Fruit fly (Drosophila melanogaster) whole organism, wandering third instar larva: Measurements from ENCODE around the gene CG4613.

Experiments
- CG32264 ChIP-seq: fragments of 200-800 bp; sonication (Bioruptor generic); optimal IDR thresholded peaks from 2 replicates; lab custom pipeline; 2016; ENCODE audit warnings: missing biosample characterization, missing genetic modification characterization
- CrebA ChIP-seq: fragments of 200-800 bp; sonication (Bioruptor generic); optimal IDR thresholded peaks from 2 replicates; lab custom pipeline; 2016; ENCODE audit warnings: missing biosample characterization, mild to moderate bottlenecking, missing genetic modification characterization, borderline replicate concordance
- Dfd ChIP-seq: fragments of >200 bp; optimal IDR thresholded peaks from 2 replicates; lab custom pipeline; 2017; ENCODE audit warnings: missing biosample characterization, missing genetic modification characterization
- Dif ChIP-seq: fragments of 200-275, 200-300 bp; sonication (Bioruptor generic); optimal IDR thresholded peaks from 2 replicates; lab custom pipeline; 2018; ENCODE audit warnings: missing biosample characterization, missing genetic modification characterization; ENCODE audit not compliant: partially characterized antibody
- GATAd ChIP-seq: sonication (Bioruptor generic); optimal IDR thresholded peaks from 2 replicates; lab custom pipeline; 2016; ENCODE audit warnings: missing biosample characterization, missing genetic modification characterization
- HLH106 ChIP-seq: fragments of 200-800 bp; optimal IDR thresholded peaks from 3 replicates; lab custom pipeline; 2019; ENCODE audit warnings: missing biosample characterization, mild to moderate bottlenecking, missing genetic modification characterization, moderate library complexity
- Hnf4 ChIP-seq: fragments of 200-800 bp; sonication (Bioruptor generic); optimal IDR thresholded peaks from 2 replicates; lab custom pipeline; 2016; ENCODE audit warnings: missing biosample characterization, mild to moderate bottlenecking, missing genetic modification characterization
- Hr78 ChIP-seq: fragments of >200 bp; optimal IDR thresholded peaks from 2 replicates; lab custom pipeline; 2017; ENCODE audit warnings: missing biosample characterization, missing genetic modification characterization
- Hr83 ChIP-seq: fragments of 200-300 bp; sonication (Bioruptor generic); optimal IDR thresholded peaks from 2 replicates; lab custom pipeline; 2016; ENCODE audit warnings: missing biosample characterization, mild to moderate bottlenecking, missing genetic modification characterization, moderate library complexity; ENCODE audit not compliant: poor library complexity, severe bottlenecking
- Jra ChIP-seq: sonication (Bioruptor generic); optimal IDR thresholded peaks from 2 replicates; lab custom pipeline; 2016; ENCODE audit warnings: missing biosample characterization, missing genetic modification characterization
- Mio ChIP-seq: sonication (Bioruptor generic); optimal IDR thresholded peaks from 2 replicates; lab custom pipeline; 2016; ENCODE audit warnings: missing biosample characterization, missing genetic modification characterization
- Myc ChIP-seq: fragments of >200 bp; optimal IDR thresholded peaks from 2 replicates; lab custom pipeline; 2017
- N ChIP-seq: fragments of >200 bp; optimal IDR thresholded peaks from 2 replicates; lab custom pipeline; 2018; ENCODE audit warnings: missing biosample characterization, missing external identifiers, missing genetic modification characterization
- OdsH ChIP-seq: fragments of 200-800 bp; sonication (Bioruptor generic); optimal IDR thresholded peaks from 2 replicates; lab custom pipeline; 2016; ENCODE audit warnings: missing biosample characterization, mild to moderate bottlenecking, missing genetic modification characterization
- Rel ChIP-seq, 2 experiments: fragments of 200-800 bp; sonication (Bioruptor generic) in 1 of 2; optimal IDR thresholded peaks; 2 replicates in 1 of 2; 3 replicates in 1 of 2; lab custom pipeline; 2016 to 2019; ENCODE audit warnings: mild to moderate bottlenecking in 2 of 2, missing biosample characterization in 2 of 2, missing genetic modification characterization in 2 of 2, moderate library complexity in 1 of 2
- Sp1 ChIP-seq: fragments of 200-800 bp; sonication (Bioruptor generic); optimal IDR thresholded peaks from 3 replicates; lab custom pipeline; 2019; ENCODE audit warnings: missing biosample characterization, mild to moderate bottlenecking, missing genetic modification characterization, moderate library complexity
- Vsx2 ChIP-seq: fragments of 200-300, 225-300 bp; sonication (Bioruptor generic); optimal IDR thresholded peaks from 2 replicates; lab custom pipeline; 2018; ENCODE audit warnings: missing biosample characterization, missing genetic modification characterization; ENCODE audit not compliant: partially characterized antibody
- br ChIP-seq: fragments of 200-800 bp; sonication (Bioruptor generic); optimal IDR thresholded peaks from 2 replicates; lab custom pipeline; 2016; ENCODE audit warnings: missing biosample characterization, missing genetic modification characterization
- brk ChIP-seq: fragments of 200-800 bp; sonication (Bioruptor generic); optimal IDR thresholded peaks from 2 replicates; lab custom pipeline; 2016; ENCODE audit warnings: missing biosample characterization, mild to moderate bottlenecking, missing genetic modification characterization
- dl ChIP-seq, 2 experiments: fragments of 175-275, 200-275 bp in 1 of 2; fragments of 200-275 bp in 1 of 2; sonication (Bioruptor generic); optimal IDR thresholded peaks; lab custom pipeline; 2018; ENCODE audit warnings: mild to moderate bottlenecking in 2 of 2, missing biosample characterization in 2 of 2, missing genetic modification characterization in 2 of 2, moderate library complexity in 2 of 2; ENCODE audit not compliant: partially characterized antibody in 2 of 2, insufficient read depth in 1 of 2
- dmrt93B ChIP-seq: fragments of 200-800 bp; sonication (Bioruptor generic); optimal IDR thresholded peaks from 2 replicates; lab custom pipeline; 2018; ENCODE audit warnings: missing biosample characterization, mild to moderate bottlenecking, missing genetic modification characterization
- dsf ChIP-seq: sonication (Bioruptor generic); optimal IDR thresholded peaks from 2 replicates; lab custom pipeline; 2016; ENCODE audit warnings: missing biosample characterization, missing genetic modification characterization, borderline replicate concordance
- ey ChIP-seq: fragments of 200-800 bp; sonication (Bioruptor generic); optimal IDR thresholded peaks from 2 replicates; lab custom pipeline; 2016; ENCODE audit warnings: missing biosample characterization, missing genetic modification characterization
- foxo ChIP-seq, 2 experiments: fragments of 200-800 bp; sonication (Bioruptor generic); optimal IDR thresholded peaks; 2 replicates in 1 of 2; 3 replicates in 1 of 2; lab custom pipeline; 2016 to 2017; ENCODE audit warnings: missing biosample characterization in 2 of 2, missing genetic modification characterization in 2 of 2
- fru ChIP-seq: fragments of 200-800 bp; sonication (Bioruptor generic); optimal IDR thresholded peaks from 3 replicates; lab custom pipeline; 2016; ENCODE audit warnings: missing biosample characterization, mild to moderate bottlenecking, missing genetic modification characterization
- h ChIP-seq: fragments of 200-800 bp; sonication (Bioruptor generic); optimal IDR thresholded peaks from 3 replicates; lab custom pipeline; 2016; ENCODE audit warnings: missing biosample characterization, mild to moderate bottlenecking, missing genetic modification characterization
- jim ChIP-seq: fragments of 175-275, 200-325 bp; sonication (Bioruptor generic); optimal IDR thresholded peaks from 2 replicates; lab custom pipeline; 2016; ENCODE audit warnings: missing biosample characterization, mild to moderate bottlenecking, missing genetic modification characterization
- pan ChIP-seq: fragments of >200 bp; optimal IDR thresholded peaks from 2 replicates; lab custom pipeline; 2017
- psq ChIP-seq: fragments of 200-800 bp; sonication (Bioruptor generic); optimal IDR thresholded peaks from 3 replicates; lab custom pipeline; 2017; ENCODE audit warnings: missing biosample characterization, mild to moderate bottlenecking, missing genetic modification characterization, moderate library complexity
- rgr ChIP-seq: fragments of 200-800 bp; sonication (Bioruptor generic); optimal IDR thresholded peaks from 3 replicates; lab custom pipeline; 2016; ENCODE audit warnings: missing biosample characterization, mild to moderate bottlenecking, missing genetic modification characterization
- sage ChIP-seq: fragments of 200-800 bp; sonication (Bioruptor generic); optimal IDR thresholded peaks from 2 replicates; lab custom pipeline; 2016; ENCODE audit warnings: missing biosample characterization, mild to moderate bottlenecking, missing genetic modification characterization
- sv ChIP-seq: fragments of 200-800 bp; sonication (Bioruptor generic); optimal IDR thresholded peaks from 3 replicates; lab custom pipeline; 2016; ENCODE audit warnings: missing biosample characterization, missing genetic modification characterization
- tai ChIP-seq: sonication (Bioruptor generic); optimal IDR thresholded peaks from 2 replicates; lab custom pipeline; 2016; ENCODE audit warnings: missing biosample characterization, missing genetic modification characterization
- usp ChIP-seq: fragments of >200 bp; optimal IDR thresholded peaks from 2 replicates; lab custom pipeline; 2017; ENCODE audit warnings: missing biosample characterization, missing genetic modification characterization
- woc ChIP-seq: sonication (Bioruptor generic); optimal IDR thresholded peaks from 2 replicates; lab custom pipeline; 2016; ENCODE audit warnings: missing biosample characterization, mild to moderate bottlenecking, missing genetic modification characterization

Gene CG4613

DNA sequence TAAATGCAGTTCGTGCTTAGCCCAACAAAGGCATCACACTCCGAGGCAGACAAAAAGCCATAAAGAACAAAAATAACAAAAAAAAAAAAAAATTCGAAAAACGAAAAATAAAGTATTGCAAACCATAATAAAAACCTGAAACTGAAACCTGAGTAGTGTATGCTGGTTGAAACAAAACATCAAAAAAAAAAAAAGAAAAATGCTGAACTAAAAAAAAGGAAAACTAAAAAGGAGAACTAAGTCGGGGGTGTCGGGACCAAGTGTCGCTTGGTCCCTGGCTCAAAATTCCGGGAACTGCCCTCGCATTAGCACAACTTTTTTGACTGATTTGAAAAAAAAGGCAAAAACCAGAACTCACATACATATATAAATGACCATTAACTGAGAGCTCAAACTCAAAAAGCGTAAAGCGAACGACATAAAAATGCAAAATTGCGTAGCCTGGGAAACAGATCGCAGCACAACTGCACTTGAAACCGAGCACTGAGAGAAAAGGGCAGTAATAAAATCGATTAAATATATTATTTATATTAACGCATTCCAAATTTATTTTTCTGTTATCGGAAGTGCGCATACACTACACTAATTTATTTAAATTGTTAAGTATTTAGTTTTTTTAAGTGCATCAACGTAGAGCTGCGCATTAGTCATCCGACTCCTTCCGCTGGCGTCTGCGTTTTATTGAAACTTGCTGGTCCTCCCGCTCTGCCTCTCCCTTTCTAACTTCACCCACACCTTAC lies 34.7 kb downstream of the CG4613 start (continued):
- TF ChIP-seq GATAd (GFP tag; lab: Kevin White, UChicago) (no peak), Myc (lab: Kevin White, UChicago) (no peak), Hr78 (no peak), tai (no peak), usp (no peak), h (peak; percentile 81), Jra (GFP tag; lab: Kevin White, UChicago) (peak; percentile 46), psq (GFP tag; lab: Kevin White, UChicago) (peak; percentile 70), Dif (GFP tag; lab: Kevin White, UChicago) (no peak), dmrt93B (GFP tag; lab: Kevin White, UChicago) (peak; percentile 36), Hnf4 (GFP tag; lab: Kevin White, UChicago) (peak; percentile 78), Hr83 (GFP tag; lab: Kevin White, UChicago) (peak; percentile 45)

DNA sequence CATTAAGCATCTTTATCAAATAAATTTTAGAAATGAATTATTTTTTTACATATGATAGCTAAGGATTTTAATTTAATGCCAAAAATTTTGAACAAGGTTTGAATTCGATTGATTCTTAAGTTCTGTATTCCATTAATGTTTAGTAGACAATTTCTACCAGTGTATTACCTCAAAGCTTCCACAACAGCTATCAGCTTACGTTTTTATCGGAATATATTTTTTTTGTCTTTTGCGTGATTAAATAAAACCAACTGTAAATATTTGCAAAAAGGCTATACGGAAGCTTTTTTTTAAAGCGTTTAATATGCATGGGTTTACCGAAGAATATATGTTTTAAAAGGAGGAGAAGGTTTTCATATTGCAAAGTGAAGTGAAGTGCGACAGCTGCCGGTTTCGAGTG lies 36.1 kb downstream of the CG4613 start:
- TF ChIP-seq Dif (GFP tag; lab: Kevin White, UChicago) (no peak), h (peak; percentile 15), woc (no peak), fru (peak; percentile 13), foxo (GFP tag; optimal IDR thresholded peaks at IDR 0.05; lab: Kevin White, UChicago) (peak in 1 of 2 experiments; percentile 0), OdsH (GFP tag; lab: Kevin White, UChicago) (peak; percentile 11)

DNA sequence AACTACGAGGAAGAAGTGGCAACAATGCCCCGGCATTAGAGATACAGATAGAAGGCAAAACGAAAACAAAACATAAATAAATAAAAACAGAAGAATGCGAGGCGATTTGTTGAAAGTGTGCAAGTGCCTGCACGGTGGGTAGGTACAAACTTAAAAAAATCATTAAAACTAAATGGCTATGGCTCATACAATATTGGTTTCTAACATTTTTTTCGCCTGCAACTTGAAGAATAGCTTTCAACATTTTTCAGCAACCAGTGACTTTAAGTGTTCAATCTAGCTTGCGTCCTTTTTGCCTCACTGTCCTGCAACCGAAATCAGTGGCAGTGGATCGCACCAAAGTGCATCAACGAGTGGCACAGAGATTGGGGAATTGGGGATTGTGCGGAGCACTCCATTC lies 38.5 kb downstream of the CG4613 start:
- peak in 1 of 2 experiments; percentile 8 for TF ChIP-seq foxo (GFP tag; optimal IDR thresholded peaks at IDR 0.05; lab: Kevin White, UChicago)
- no peak for TF ChIP-seq OdsH (GFP tag; lab: Kevin White, UChicago)
- TF ChIP-seq, all 38 proteins: peak for 1

DNA sequence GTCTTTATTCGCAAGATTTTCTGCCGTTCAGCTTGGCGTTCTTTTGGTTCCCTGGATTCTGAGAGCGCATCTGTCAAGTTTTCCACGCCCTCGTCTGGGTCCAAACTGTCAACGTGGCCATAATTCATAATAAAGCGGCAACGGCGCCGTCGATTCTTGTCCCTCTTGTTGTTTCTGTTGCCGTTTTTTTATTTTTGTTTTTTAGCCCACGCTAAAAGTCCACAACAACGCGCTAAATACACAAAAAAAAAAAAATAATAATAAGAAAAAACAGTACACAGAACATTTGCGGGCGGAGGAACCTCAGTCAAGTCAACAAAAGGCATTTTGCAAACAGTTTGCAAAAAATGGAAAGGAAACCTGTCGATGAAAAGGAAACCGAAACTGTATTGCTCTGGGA lies 40.1 kb downstream of the CG4613 start:
- no peak for TF ChIP-seq N (GFP tag; lab: Kevin White, UChicago)
- TF ChIP-seq brk (GFP tag; lab: Kevin White, UChicago): no peak
- no peak for TF ChIP-seq br (GFP tag; lab: Kevin White, UChicago)
- no peak for TF ChIP-seq dsf
- TF ChIP-seq Hr78: no peak
- no peak for TF ChIP-seq Hnf4 (GFP tag; lab: Kevin White, UChicago)
- no peak for TF ChIP-seq Vsx2 (GFP tag; lab: Kevin White, UChicago)
- TF ChIP-seq HLH106: no peak
- TF ChIP-seq psq (GFP tag; lab: Kevin White, UChicago): no peak
- TF ChIP-seq usp: no peak
- TF ChIP-seq, all 38 proteins: peak for 0

DNA sequence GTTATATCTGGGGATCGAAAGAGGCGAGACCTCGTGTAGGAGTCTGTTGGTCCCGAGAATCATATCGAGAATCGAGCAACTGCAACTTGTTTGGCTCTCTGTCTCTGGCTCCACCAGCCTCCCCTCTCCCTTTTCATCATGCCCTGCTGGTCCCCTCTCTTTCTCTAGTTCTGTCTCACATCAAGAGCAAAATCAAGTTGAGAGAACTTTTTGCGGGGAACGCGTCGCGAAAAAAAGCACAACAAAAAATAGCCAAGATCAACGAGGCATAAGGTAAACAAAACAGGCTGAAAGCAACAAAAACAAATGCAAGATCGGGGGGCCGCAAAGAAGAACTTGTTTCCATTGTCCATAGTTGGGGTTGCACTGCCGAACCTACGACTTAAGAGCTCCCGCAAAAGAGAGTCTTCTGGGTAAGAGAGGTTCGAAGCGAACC lies 44.7 kb downstream of the CG4613 start:
- no peak for TF ChIP-seq sv (GFP tag; lab: Kevin White, UChicago)
- TF ChIP-seq Hnf4 (GFP tag; lab: Kevin White, UChicago): no peak
- peak; percentile 45 to 47 for TF ChIP-seq dl (GFP tag; optimal IDR thresholded peaks at IDR 0.05; lab: Kevin White, UChicago; ENCODE audit: insufficient read depth in 1 of 2, partially characterized antibody in 2 of 2)
- TF ChIP-seq Myc (lab: Kevin White, UChicago): no peak
- peak; percentile 25 for TF ChIP-seq br (GFP tag; lab: Kevin White, UChicago)
- peak; percentile 42 for TF ChIP-seq Vsx2 (GFP tag; lab: Kevin White, UChicago)
- TF ChIP-seq Dif (GFP tag; lab: Kevin White, UChicago): peak; percentile 29
- TF ChIP-seq sage (GFP tag; lab: Kevin White, UChicago): no peak
- no peak for TF ChIP-seq rgr (GFP tag; lab: Kevin White, UChicago)
- TF ChIP-seq GATAd (GFP tag; lab: Kevin White, UChicago): no peak
- no peak for TF ChIP-seq usp
- TF ChIP-seq N (GFP tag; lab: Kevin White, UChicago): no peak
- TF ChIP-seq Hr83 (GFP tag; lab: Kevin White, UChicago): no peak
- TF ChIP-seq Jra (GFP tag; lab: Kevin White, UChicago): no peak
- no peak for TF ChIP-seq h
- TF ChIP-seq Hr78: no peak
- peak; percentile 52 for TF ChIP-seq Sp1
- no peak for TF ChIP-seq foxo (GFP tag; optimal IDR thresholded peaks at IDR 0.05; lab: Kevin White, UChicago)
- TF ChIP-seq psq (GFP tag; lab: Kevin White, UChicago): peak; percentile 70
- TF ChIP-seq jim (GFP tag; lab: Kevin White, UChicago): peak; percentile 31
- no peak for TF ChIP-seq dmrt93B (GFP tag; lab: Kevin White, UChicago)
- TF ChIP-seq CG32264 (GFP tag; lab: Kevin White, UChicago): no peak
- TF ChIP-seq fru: peak; percentile 20
- TF ChIP-seq CrebA: peak; percentile 44
- no peak for TF ChIP-seq OdsH (GFP tag; lab: Kevin White, UChicago)
- TF ChIP-seq Rel (GFP tag; optimal IDR thresholded peaks at IDR 0.05; lab: Kevin White, UChicago): peak; percentile 74
- TF ChIP-seq Rel (tag; optimal IDR thresholded peaks at IDR 0.05; lab: Kevin White, UChicago): no peak
- TF ChIP-seq tai: no peak
- TF ChIP-seq Dfd (GFP tag; lab: Kevin White, UChicago): no peak
- no peak for TF ChIP-seq pan
- no peak for TF ChIP-seq woc
- no peak for TF ChIP-seq Mio (GFP tag; lab: Kevin White, UChicago)
- no peak for TF ChIP-seq dsf
- TF ChIP-seq ey (GFP tag; lab: Kevin White, UChicago): no peak
- TF ChIP-seq brk (GFP tag; lab: Kevin White, UChicago): peak; percentile 66
